Fruit fly (Drosophila melanogaster): ENCODE data around the gene Ube4A.

The Ube4A gene

dm6 chr2L:6677453-6677852 lies 19.1 kb downstream of the Ube4A start, which contains the start of gene Nse1:
Gene Nse1, minus strand, starts transcription at chr2L:6677625.
- no peak for TF ChIP-seq CG8478 (optimal IDR thresholded peaks at IDR 0.05)
- no peak for TF ChIP-seq Dll (optimal IDR thresholded peaks at IDR 0.05)
- no peak for TF ChIP-seq usp (GFP tag; optimal IDR thresholded peaks at IDR 0.05)
- TF ChIP-seq pan (optimal IDR thresholded peaks at IDR 0.05): no peak
- TF ChIP-seq EcR (GFP tag; optimal IDR thresholded peaks at IDR 0.05): no peak
- TF ChIP-seq psq (optimal IDR thresholded peaks at IDR 0.05): no peak

dm6 chr2L:6682909-6683308 lies 24.6 kb downstream of the Ube4A start:
- no peak for TF ChIP-seq usp (GFP tag; optimal IDR thresholded peaks at IDR 0.05)

- TF ChIP-seq pan (optimal IDR thresholded peaks at IDR 0.05) (no peak), Dll (optimal IDR thresholded peaks at IDR 0.05) (no peak), EcR (GFP tag; optimal IDR thresholded peaks at IDR 0.05) (no peak)
Measured at dm6 chr2L:6683992-6684882, 25.9 kb downstream of the Ube4A start, which contains the start of gene Nhe3. Gene Nhe3, minus strand, starts transcription at chr2L:6684364.

dm6 chr2L:6686612-6687011 lies 28.3 kb downstream of the Ube4A start, which contains the start of gene CG11327:
Gene CG11327, minus strand, starts transcription at chr2L:6686712.
- TF ChIP-seq pan (optimal IDR thresholded peaks at IDR 0.05) (no peak), EcR (GFP tag; optimal IDR thresholded peaks at IDR 0.05) (no peak), usp (GFP tag; optimal IDR thresholded peaks at IDR 0.05) (no peak), Dll (optimal IDR thresholded peaks at IDR 0.05) (no peak), CG8478 (optimal IDR thresholded peaks at IDR 0.05) (no peak)

dm6 chr2L:6692048-6692447 lies 33.7 kb downstream of the Ube4A start:
- TF ChIP-seq CG8478 (optimal IDR thresholded peaks at IDR 0.05): no peak
- TF ChIP-seq pan (optimal IDR thresholded peaks at IDR 0.05): no peak
- no peak for TF ChIP-seq Dll (optimal IDR thresholded peaks at IDR 0.05)
- TF ChIP-seq usp (GFP tag; optimal IDR thresholded peaks at IDR 0.05): no peak
- TF ChIP-seq psq (optimal IDR thresholded peaks at IDR 0.05): no peak
- no peak for TF ChIP-seq EcR (GFP tag; optimal IDR thresholded peaks at IDR 0.05)

dm6 chr2L:6693794-6694254 lies 35.5 kb downstream of the Ube4A start:
- TF ChIP-seq pan (optimal IDR thresholded peaks at IDR 0.05): no peak
- no peak for TF ChIP-seq Dll (optimal IDR thresholded peaks at IDR 0.05)
- no peak for TF ChIP-seq psq (optimal IDR thresholded peaks at IDR 0.05)
- TF ChIP-seq usp (GFP tag; optimal IDR thresholded peaks at IDR 0.05): no peak

dm6 chr2L:6696229-6696628 lies 37.9 kb downstream of the Ube4A start:
- TF ChIP-seq psq (optimal IDR thresholded peaks at IDR 0.05) (no peak), usp (GFP tag; optimal IDR thresholded peaks at IDR 0.05) (no peak), Dll (optimal IDR thresholded peaks at IDR 0.05) (no peak), CG8478 (optimal IDR thresholded peaks at IDR 0.05) (no peak), EcR (GFP tag; optimal IDR thresholded peaks at IDR 0.05) (no peak), pan (optimal IDR thresholded peaks at IDR 0.05) (no peak)

dm6 chr2L:6698387-6698786 lies 40.1 kb downstream of the Ube4A start:
- no peak for TF ChIP-seq usp (GFP tag; optimal IDR thresholded peaks at IDR 0.05)
- TF ChIP-seq pan (optimal IDR thresholded peaks at IDR 0.05): no peak
- no peak for TF ChIP-seq EcR (GFP tag; optimal IDR thresholded peaks at IDR 0.05)
- no peak for TF ChIP-seq Dll (optimal IDR thresholded peaks at IDR 0.05)
- no peak for TF ChIP-seq psq (optimal IDR thresholded peaks at IDR 0.05)
- TF ChIP-seq CG8478 (optimal IDR thresholded peaks at IDR 0.05): no peak

- TF ChIP-seq pan (optimal IDR thresholded peaks at IDR 0.05) (no peak), psq (optimal IDR thresholded peaks at IDR 0.05) (no peak), EcR (GFP tag; optimal IDR thresholded peaks at IDR 0.05) (no peak), usp (GFP tag; optimal IDR thresholded peaks at IDR 0.05) (no peak), Dll (optimal IDR thresholded peaks at IDR 0.05) (no peak), CG8478 (optimal IDR thresholded peaks at IDR 0.05) (no peak)
Measured at dm6 chr2L:6700742-6701141, 42.4 kb downstream of the Ube4A start.

dm6 chr2L:6701409-6702199 lies 43.3 kb downstream of the Ube4A start:
- TF ChIP-seq psq (optimal IDR thresholded peaks at IDR 0.05): no peak
- no peak for TF ChIP-seq usp (GFP tag; optimal IDR thresholded peaks at IDR 0.05)
- TF ChIP-seq CG8478 (optimal IDR thresholded peaks at IDR 0.05): no peak

- TF ChIP-seq psq (optimal IDR thresholded peaks at IDR 0.05) (no peak), pan (optimal IDR thresholded peaks at IDR 0.05) (no peak), CG8478 (optimal IDR thresholded peaks at IDR 0.05) (no peak), EcR (GFP tag; optimal IDR thresholded peaks at IDR 0.05) (no peak), Dll (optimal IDR thresholded peaks at IDR 0.05) (no peak), usp (GFP tag; optimal IDR thresholded peaks at IDR 0.05) (no peak)
Measured at dm6 chr2L:6705081-6705480, 46.8 kb downstream of the Ube4A start.

dm6 chr2L:6706368-6706919 lies 48.1 kb downstream of the Ube4A start:
- no peak for TF ChIP-seq EcR (GFP tag; optimal IDR thresholded peaks at IDR 0.05)
- TF ChIP-seq pan (optimal IDR thresholded peaks at IDR 0.05): no peak
- TF ChIP-seq psq (optimal IDR thresholded peaks at IDR 0.05): no peak
- no peak for TF ChIP-seq usp (GFP tag; optimal IDR thresholded peaks at IDR 0.05)
- no peak for TF ChIP-seq CG8478 (optimal IDR thresholded peaks at IDR 0.05)
- TF ChIP-seq Dll (optimal IDR thresholded peaks at IDR 0.05): no peak
